Fruit fly (Drosophila melanogaster): ENCODE data around the gene Doc2.

The Doc2 gene

DNA sequence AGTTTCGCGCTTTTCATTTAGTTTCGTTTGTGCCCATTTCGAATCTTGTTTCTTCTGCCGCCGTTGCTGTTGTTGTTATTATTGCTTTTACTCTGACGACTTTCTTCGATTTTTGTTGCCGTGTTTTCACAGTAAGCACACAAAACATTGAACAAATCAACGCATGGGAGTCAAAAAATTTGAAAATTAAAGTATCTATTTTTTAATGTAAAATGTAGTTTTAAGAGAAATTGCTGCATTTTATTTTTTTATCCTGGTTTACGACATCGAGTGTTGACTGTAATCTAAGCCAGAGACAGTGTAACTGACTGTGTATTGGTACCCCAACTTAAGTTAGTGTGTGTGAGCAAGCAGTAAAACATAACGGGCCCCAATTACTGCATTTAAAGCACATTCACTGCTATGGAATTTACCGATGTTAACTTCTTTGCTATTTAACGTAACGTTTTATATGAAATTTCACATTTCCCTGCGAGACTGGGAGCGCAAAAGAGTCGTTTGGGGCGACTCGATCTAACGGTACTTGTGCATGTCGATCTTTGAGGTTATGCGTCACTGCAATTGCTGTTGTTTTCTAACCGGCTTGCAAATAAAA lies 22.8 kb downstream of the Doc2 start:
- TF ChIP-seq psq (optimal IDR thresholded peaks at IDR 0.05) (no peak), insv (optimal IDR thresholded peaks at IDR 0.05) (no peak), h (optimal IDR thresholded peaks at IDR 0.05) (no peak), Sin3A (optimal IDR thresholded peaks at IDR 0.05) (no peak), Myc (optimal IDR thresholded peaks at IDR 0.05) (no peak), ttk (optimal IDR thresholded peaks at IDR 0.05) (no peak)

dm6 chr3L:8990128-8990527 lies 28.9 kb downstream of the Doc2 start, which contains the start of gene CG5280:
CG5280 (minus strand) TSS chr3L:8990228.
- TF ChIP-seq ttk (optimal IDR thresholded peaks at IDR 0.05) (no peak), Myc (optimal IDR thresholded peaks at IDR 0.05) (no peak), Sin3A (optimal IDR thresholded peaks at IDR 0.05) (no peak), insv (optimal IDR thresholded peaks at IDR 0.05) (no peak), h (optimal IDR thresholded peaks at IDR 0.05) (no peak), psq (optimal IDR thresholded peaks at IDR 0.05) (no peak)

dm6 chr3L:8986582-8986981 lies 32.5 kb downstream of the Doc2 start, which contains the start of gene CG5068:
CG5068 (plus strand) TSS chr3L:8986710.
- TF ChIP-seq psq (optimal IDR thresholded peaks at IDR 0.05): no peak

DNA sequence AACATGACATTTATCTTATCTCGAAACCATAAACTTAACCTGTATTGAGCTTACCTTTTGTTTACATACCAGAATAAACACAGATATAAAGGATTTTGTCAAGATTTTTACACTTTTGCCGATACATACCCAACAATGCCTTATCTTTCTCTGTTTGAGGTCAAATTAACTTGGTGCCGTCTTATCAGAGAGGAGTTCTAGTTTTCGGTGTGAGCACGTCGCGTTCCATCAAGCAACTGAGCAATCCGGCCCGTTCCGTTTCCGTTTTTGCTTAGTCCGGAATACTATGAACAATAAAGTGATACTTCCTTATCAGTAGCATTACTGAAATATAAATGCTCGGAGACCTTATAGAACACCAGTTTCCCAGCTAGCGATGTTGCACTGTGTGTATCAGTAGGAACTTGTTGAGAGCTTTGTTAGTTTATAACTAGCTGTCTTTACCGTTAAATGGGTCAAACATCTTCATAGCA lies 33.2 kb downstream of the Doc2 start, which contains the start of gene Galk:
Gene Galk (minus strand): TSS at position 244 of the 473 bp plus-strand sequence.
- TF ChIP-seq psq (optimal IDR thresholded peaks at IDR 0.05) (no peak), ttk (optimal IDR thresholded peaks at IDR 0.05) (no peak), Myc (optimal IDR thresholded peaks at IDR 0.05) (no peak), Sin3A (optimal IDR thresholded peaks at IDR 0.05) (no peak), h (optimal IDR thresholded peaks at IDR 0.05) (no peak)

DNA sequence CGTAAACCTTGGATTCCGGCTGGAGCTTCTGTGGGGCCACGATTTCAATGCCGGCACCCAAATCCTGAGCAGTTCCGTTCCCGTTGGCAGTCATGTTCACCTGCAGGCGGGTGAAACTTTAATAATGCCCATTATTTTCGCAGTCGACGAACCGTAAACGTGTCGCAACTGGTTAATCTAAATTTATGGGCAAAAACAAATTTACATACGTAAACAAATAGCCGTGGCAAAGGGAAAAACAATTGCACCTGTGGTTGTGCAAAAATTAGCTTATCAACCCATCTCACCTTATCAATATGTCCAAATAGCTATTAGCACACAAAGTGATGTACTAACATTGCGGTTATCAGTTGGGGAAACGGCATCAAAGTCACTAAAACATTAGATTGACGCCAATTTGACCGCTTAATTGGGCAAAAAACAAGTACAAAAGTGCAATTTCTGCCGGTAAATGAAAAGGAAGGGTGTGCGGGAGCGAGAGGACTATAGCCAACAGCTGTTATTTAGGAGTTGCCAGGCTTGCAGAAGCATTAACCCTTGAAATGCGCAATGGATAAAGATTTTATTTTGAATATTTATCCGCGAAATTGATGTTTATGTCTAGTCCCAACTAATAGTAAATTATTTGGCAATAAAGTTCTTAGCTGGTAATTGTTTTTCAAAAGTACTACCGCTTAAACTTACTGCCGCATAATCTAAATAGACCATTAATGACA lies 33.8 kb downstream of the Doc2 start:
- TF ChIP-seq psq (optimal IDR thresholded peaks at IDR 0.05): no peak
- no peak for TF ChIP-seq Sin3A (optimal IDR thresholded peaks at IDR 0.05)
- TF ChIP-seq ttk (optimal IDR thresholded peaks at IDR 0.05): no peak
- TF ChIP-seq h (optimal IDR thresholded peaks at IDR 0.05): no peak
- TF ChIP-seq insv (optimal IDR thresholded peaks at IDR 0.05): no peak
- no peak for TF ChIP-seq Myc (optimal IDR thresholded peaks at IDR 0.05)

DNA sequence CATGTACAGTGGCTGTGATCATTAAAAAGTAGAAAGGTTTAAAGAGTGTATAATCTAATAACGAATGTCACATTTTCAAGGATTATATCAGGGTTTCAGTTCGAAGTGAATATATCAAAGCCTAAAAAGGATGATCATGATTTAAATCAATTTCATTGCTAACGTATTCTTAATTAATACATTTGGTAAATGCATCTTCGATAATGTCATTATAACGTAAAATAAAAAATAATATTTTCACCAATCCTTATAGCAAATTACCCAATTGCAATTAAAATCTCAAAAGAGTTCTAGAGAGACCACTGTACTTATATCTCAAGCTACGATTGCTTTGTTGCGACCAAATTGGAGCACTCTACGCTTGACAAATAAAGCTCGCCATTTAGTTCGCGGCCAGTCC lies 37.0 kb downstream of the Doc2 start:
- TF ChIP-seq Sin3A (optimal IDR thresholded peaks at IDR 0.05) (no peak), Myc (optimal IDR thresholded peaks at IDR 0.05) (no peak), insv (optimal IDR thresholded peaks at IDR 0.05) (no peak), ttk (optimal IDR thresholded peaks at IDR 0.05) (no peak), h (optimal IDR thresholded peaks at IDR 0.05) (no peak), psq (optimal IDR thresholded peaks at IDR 0.05) (no peak)

- TF ChIP-seq Sin3A (optimal IDR thresholded peaks at IDR 0.05): no peak
- no peak for TF ChIP-seq ttk (optimal IDR thresholded peaks at IDR 0.05)
- no peak for TF ChIP-seq Myc (optimal IDR thresholded peaks at IDR 0.05)
- no peak for TF ChIP-seq h (optimal IDR thresholded peaks at IDR 0.05)
- no peak for TF ChIP-seq psq (optimal IDR thresholded peaks at IDR 0.05)
- no peak for TF ChIP-seq insv (optimal IDR thresholded peaks at IDR 0.05)
Observed at dm6 chr3L:8981495-8981894, 37.6 kb downstream of the Doc2 start, which contains the start of gene CG13314. CG13314 (plus strand) TSS chr3L:8981795.

dm6 chr3L:8979780-8980179 lies 39.3 kb downstream of the Doc2 start, which contains the start of gene CG5644:
CG5644 (minus strand) TSS chr3L:8979880.
- TF ChIP-seq Myc (optimal IDR thresholded peaks at IDR 0.05): no peak
- no peak for TF ChIP-seq Sin3A (optimal IDR thresholded peaks at IDR 0.05)
- TF ChIP-seq psq (optimal IDR thresholded peaks at IDR 0.05): no peak
- TF ChIP-seq h (optimal IDR thresholded peaks at IDR 0.05): no peak
- no peak for TF ChIP-seq insv (optimal IDR thresholded peaks at IDR 0.05)
- no peak for TF ChIP-seq ttk (optimal IDR thresholded peaks at IDR 0.05)

DNA sequence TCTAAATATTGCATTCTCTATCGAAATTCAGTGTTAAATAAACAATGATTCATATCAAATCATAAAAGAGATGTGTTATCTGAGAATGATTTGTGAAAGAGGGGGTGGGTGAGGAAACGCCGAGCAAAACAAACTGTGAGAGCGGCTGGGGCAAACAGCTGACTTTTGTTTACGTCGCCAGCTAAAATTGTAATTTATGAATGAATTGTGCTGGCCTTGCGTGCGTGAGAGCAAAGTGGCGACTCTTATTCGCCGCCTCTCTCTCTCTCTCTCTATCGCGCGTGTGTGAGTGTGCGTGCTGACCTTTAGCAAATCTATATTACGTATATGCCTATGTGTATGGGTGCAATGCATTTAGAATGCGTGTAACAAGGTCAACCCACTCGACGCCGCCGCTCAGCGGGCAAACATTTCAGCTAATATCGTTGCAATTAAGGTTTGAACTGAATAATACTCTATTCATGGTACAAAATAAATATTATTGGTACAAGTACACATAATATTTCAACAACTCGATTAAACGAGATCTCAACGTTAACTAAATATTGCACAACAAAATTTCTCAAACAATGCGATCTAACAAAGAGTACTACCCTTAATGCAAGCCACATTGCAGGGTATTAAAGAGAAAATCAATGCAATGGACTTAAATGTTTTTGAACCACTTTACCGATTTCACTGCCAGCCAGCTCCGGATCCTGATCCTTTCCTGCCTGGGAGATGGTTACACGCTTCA lies 40.2 kb downstream of the Doc2 start:
- TF ChIP-seq insv (optimal IDR thresholded peaks at IDR 0.05) (no peak), ttk (optimal IDR thresholded peaks at IDR 0.05) (no peak), Sin3A (optimal IDR thresholded peaks at IDR 0.05) (no peak), h (optimal IDR thresholded peaks at IDR 0.05) (no peak), Myc (optimal IDR thresholded peaks at IDR 0.05) (no peak), psq (optimal IDR thresholded peaks at IDR 0.05) (no peak)

DNA sequence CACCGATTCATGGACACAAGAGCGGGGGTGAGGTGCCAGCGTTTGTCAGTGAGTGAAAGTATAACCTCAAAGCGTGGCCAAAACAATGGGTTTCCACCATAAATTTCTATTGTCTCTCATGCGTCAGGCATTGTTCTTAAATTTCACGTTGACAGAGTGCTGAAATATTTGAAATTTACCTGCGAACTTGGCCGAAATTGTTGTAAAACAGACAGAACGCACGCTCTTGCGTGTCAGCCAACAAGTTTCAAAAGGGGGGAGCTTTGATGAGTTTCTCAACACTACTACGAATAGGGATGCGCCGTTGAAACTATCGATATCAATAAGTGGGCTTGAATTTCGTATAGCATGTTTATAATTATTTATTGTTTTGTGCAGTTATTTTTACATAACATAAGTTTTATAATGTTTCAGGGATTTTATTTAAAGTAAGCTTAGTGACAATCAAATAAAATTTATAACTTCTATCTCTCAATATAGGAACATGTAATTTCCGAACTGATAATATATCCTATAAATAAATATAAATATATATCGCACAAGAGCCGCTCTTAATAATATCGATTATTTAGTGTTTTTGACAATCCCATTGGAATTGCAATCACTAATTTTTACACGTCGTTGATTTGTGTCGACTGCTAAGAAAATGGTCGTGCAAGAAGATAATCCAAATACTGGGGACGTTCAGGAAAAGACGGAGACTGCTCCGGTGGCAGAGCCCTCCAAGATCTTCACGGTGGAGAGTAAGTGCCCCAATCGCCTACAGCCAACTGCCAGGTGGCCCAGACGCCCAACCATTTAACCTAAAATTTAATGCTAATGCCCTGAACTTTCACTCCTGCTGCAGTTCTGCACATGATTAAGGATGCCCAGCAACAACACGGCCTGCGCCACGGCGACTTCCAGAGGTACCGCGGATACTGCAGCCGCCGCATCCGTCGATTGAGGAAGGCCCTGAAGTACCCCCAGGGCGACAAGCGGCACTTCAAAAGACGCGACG lies 44.3 kb downstream of the Doc2 start, which contains the start of the genes pix and Srp68:
Gene pix (minus strand): TSS at position 288 of the 1,000 bp plus-strand sequence.
Gene Srp68 (plus strand): TSS at position 569 of the 1,000 bp plus-strand sequence.
- TF ChIP-seq psq (optimal IDR thresholded peaks at IDR 0.05) (no peak), insv (optimal IDR thresholded peaks at IDR 0.05) (no peak), Sin3A (optimal IDR thresholded peaks at IDR 0.05) (no peak), ttk (optimal IDR thresholded peaks at IDR 0.05) (no peak), Myc (optimal IDR thresholded peaks at IDR 0.05) (no peak), h (optimal IDR thresholded peaks at IDR 0.05) (no peak)

DNA sequence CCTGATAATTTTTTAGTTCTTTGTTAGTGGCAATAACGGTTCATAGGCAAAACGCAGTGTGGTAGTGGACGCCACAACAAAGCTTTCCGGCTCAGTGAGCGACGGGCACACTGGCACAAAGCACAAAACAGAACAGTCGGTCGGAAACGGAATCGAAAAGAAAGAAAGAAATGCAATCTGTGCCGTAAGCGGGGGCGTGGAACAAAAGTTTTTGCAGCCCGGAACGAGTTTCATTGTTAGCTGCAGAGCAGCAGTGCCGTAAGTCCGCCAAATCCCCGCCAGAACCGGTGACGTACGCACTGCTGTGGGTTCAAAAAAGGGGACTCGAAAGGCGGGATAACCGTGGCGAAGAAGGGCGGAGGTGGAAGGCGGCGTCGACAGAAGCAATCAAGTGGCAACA lies 50.6 kb downstream of the Doc2 start, which contains the start of gene CG5026:
Gene CG5026 (plus strand): TSS at position 92 of the 400 bp plus-strand sequence.
- TF ChIP-seq psq (optimal IDR thresholded peaks at IDR 0.05) (no peak), insv (optimal IDR thresholded peaks at IDR 0.05) (no peak), ttk (optimal IDR thresholded peaks at IDR 0.05) (no peak), h (optimal IDR thresholded peaks at IDR 0.05) (no peak), Sin3A (optimal IDR thresholded peaks at IDR 0.05) (no peak), Myc (optimal IDR thresholded peaks at IDR 0.05) (no peak)
